Fruit fly (Drosophila melanogaster) whole organism, embryonic: ENCODE data around the gene CG5139.

Source experiments
- Adf1 ChIP-seq: fragments of 200-800 bp; sonication (Bioruptor generic); IDR thresholded peaks from 2 replicates; pipeline ENCODE4 v1.3.6; 2022; ENCODE audit warnings: missing biosample characterization, missing genetic modification characterization
- B-H2 ChIP-seq: fragments of 200-800 bp; sonication (Bioruptor generic); optimal IDR thresholded peaks from 2 replicates; lab custom pipeline; 2018; ENCODE audit warnings: missing biosample characterization, mild to moderate bottlenecking, missing genetic modification characterization
- CG10565 ChIP-seq: fragments of 200-800 bp; sonication (Bioruptor generic); optimal IDR thresholded peaks from 3 replicates; lab custom pipeline; 2016; ENCODE audit warnings: missing biosample characterization, mild to moderate bottlenecking, missing genetic modification characterization
- CG11398 ChIP-seq: fragments of 200-800 bp; sonication (Bioruptor generic); optimal IDR thresholded peaks from 2 replicates; lab custom pipeline; 2016; ENCODE audit warnings: missing biosample characterization, missing genetic modification characterization
- CG11456 ChIP-seq: fragments of 200-800 bp; sonication (Bioruptor generic); IDR thresholded peaks from 3 replicates; pipeline ENCODE4 v1.3.6; 2022; ENCODE audit warnings: missing biosample characterization, missing genetic modification characterization
- CG12391 ChIP-seq: fragments of 200-800 bp; sonication (Bioruptor generic); optimal IDR thresholded peaks from 3 replicates; lab custom pipeline; 2018; ENCODE audit warnings: missing biosample characterization, mild to moderate bottlenecking, missing genetic modification characterization, moderate library complexity
- CG17612 ChIP-seq: fragments of 200-800 bp; sonication (Bioruptor generic); IDR thresholded peaks from 2 replicates; pipeline ENCODE4 v1.3.6; 2022; ENCODE audit warnings: missing biosample characterization, missing genetic modification characterization
- CG17829 ChIP-seq: fragments of 200-800 bp; optimal IDR thresholded peaks from 2 replicates; lab custom pipeline; 2019; ENCODE audit warnings: missing biosample characterization, mild to moderate bottlenecking, missing genetic modification characterization, moderate library complexity
- CG1832 ChIP-seq: fragments of 200-800 bp; sonication (Bioruptor generic); optimal IDR thresholded peaks from 2 replicates; lab custom pipeline; 2017; ENCODE audit warnings: missing biosample characterization, mild to moderate bottlenecking, missing genetic modification characterization, inconsistent platforms
- CG30403 ChIP-seq: fragments of 200-800 bp; sonication (Bioruptor generic); optimal IDR thresholded peaks from 3 replicates; lab custom pipeline; 2016; ENCODE audit warnings: missing biosample characterization, missing genetic modification characterization
- CG31388 ChIP-seq: fragments of 200-800 bp; sonication (Bioruptor generic); optimal IDR thresholded peaks from 2 replicates; lab custom pipeline; 2016; ENCODE audit warnings: missing biosample characterization, missing genetic modification characterization
- CG32532 ChIP-seq: fragments of 200-800 bp; sonication (Bioruptor generic); IDR thresholded peaks from 2 replicates; pipeline ENCODE4 v1.3.6; 2022; ENCODE audit warnings: missing biosample characterization, missing genetic modification characterization
- CG5180 ChIP-seq: fragments of 200-800 bp; sonication (Bioruptor generic); optimal IDR thresholded peaks from 3 replicates; lab custom pipeline; 2017; ENCODE audit warnings: missing biosample characterization, missing genetic modification characterization, mild to moderate bottlenecking, moderate library complexity, missing genetic modification reagents
- CG7556 ChIP-seq: fragments of 200-800 bp; sonication (Bioruptor generic); optimal IDR thresholded peaks from 2 replicates; lab custom pipeline; 2017; ENCODE audit warnings: missing biosample characterization, mild to moderate bottlenecking, missing genetic modification characterization
- CG7745 ChIP-seq: fragments of 200-800 bp; sonication (Bioruptor generic); optimal IDR thresholded peaks from 2 replicates; lab custom pipeline; 2018; ENCODE audit warnings: missing biosample characterization, mild to moderate bottlenecking, missing genetic modification characterization, moderate library complexity
- CG8944 ChIP-seq: fragments of 200-800 bp; sonication (Bioruptor generic); optimal IDR thresholded peaks from 3 replicates; lab custom pipeline; 2016; ENCODE audit warnings: missing biosample characterization, missing genetic modification characterization
- CG9817 ChIP-seq: fragments of 200-800 bp; sonication (Bioruptor generic); optimal IDR thresholded peaks from 2 replicates; lab custom pipeline; 2018; ENCODE audit warnings: missing biosample characterization, mild to moderate bottlenecking, missing genetic modification characterization, moderate library complexity
- Dip3 ChIP-seq: fragments of 200-800 bp; sonication (Bioruptor generic); optimal IDR thresholded peaks from 3 replicates; lab custom pipeline; 2016; ENCODE audit warnings: missing biosample characterization, missing genetic modification characterization
- Dll ChIP-seq: fragments of 200-800 bp; sonication (Bioruptor generic); IDR thresholded peaks from 4 replicates; pipeline ENCODE4 v1.3.6; 2022; ENCODE audit warnings: missing biosample characterization, missing genetic modification characterization; ENCODE audit not compliant: partially characterized antibody
- E2f2 ChIP-seq: fragments of 200-800 bp; sonication (Bioruptor generic); IDR thresholded peaks from 2 replicates; pipeline ENCODE4 v1.3.6; 2022; ENCODE audit warnings: missing biosample characterization, missing genetic modification characterization
- Fer2 ChIP-seq: fragments of 200-800 bp; sonication (Bioruptor generic); optimal IDR thresholded peaks from 2 replicates; lab custom pipeline; 2018; ENCODE audit warnings: missing biosample characterization, mild to moderate bottlenecking, missing genetic modification characterization, moderate library complexity
- GATAe ChIP-seq: fragments of 200-800 bp; sonication (Bioruptor generic); conservative IDR thresholded peaks from 2 replicates; pipeline ENCODE4 v1.3.6; 2022; ENCODE audit warnings: missing biosample characterization, missing genetic modification characterization
- Max ChIP-seq: fragments of 200-800 bp; sonication (Bioruptor generic); optimal IDR thresholded peaks from 2 replicates; lab custom pipeline; 2016; ENCODE audit warnings: missing biosample characterization, mild to moderate bottlenecking, missing genetic modification characterization
- Poxn ChIP-seq: fragments of 200-800 bp; sonication (Bioruptor generic); IDR thresholded peaks from 2 replicates; pipeline ENCODE4 v1.3.6; 2022; ENCODE audit warnings: missing biosample characterization, missing genetic modification characterization
- Sry-β ChIP-seq: fragments of 200-800 bp; sonication (Bioruptor generic); optimal IDR thresholded peaks from 2 replicates; lab custom pipeline; 2018; ENCODE audit warnings: missing biosample characterization, mild to moderate bottlenecking, missing genetic modification characterization, moderate library complexity
- Xbp1 ChIP-seq: fragments of 200-800 bp; sonication (Bioruptor generic); optimal IDR thresholded peaks from 3 replicates; lab custom pipeline; 2016; ENCODE audit warnings: missing biosample characterization, mild to moderate bottlenecking, missing genetic modification characterization
- abd-A ChIP-seq: fragments of 200-800 bp; sonication (Bioruptor generic); optimal IDR thresholded peaks from 3 replicates; lab custom pipeline; 2019; ENCODE audit warnings: missing biosample characterization, mild to moderate bottlenecking, missing genetic modification characterization, moderate library complexity
- amos ChIP-seq: fragments of 200-800 bp; sonication (Bioruptor generic); IDR thresholded peaks from 2 replicates; pipeline ENCODE4 v1.3.6; 2022; ENCODE audit warnings: missing biosample characterization, missing genetic modification characterization; ENCODE audit not compliant: partially characterized antibody
- bbx ChIP-seq: fragments of 200-800 bp; sonication (Bioruptor generic); IDR thresholded peaks from 2 replicates; pipeline ENCODE4 v1.3.6; 2022; ENCODE audit warnings: missing biosample characterization, missing genetic modification characterization; ENCODE audit not compliant: partially characterized antibody
- cwo ChIP-seq: fragments of 200-800 bp; sonication (Bioruptor generic); optimal IDR thresholded peaks from 3 replicates; lab custom pipeline; 2017; ENCODE audit warnings: missing biosample characterization, missing genetic modification characterization, mild to moderate bottlenecking, moderate library complexity, missing genetic modification reagents
- disco-r ChIP-seq: fragments of 200-800 bp; sonication (Bioruptor generic); optimal IDR thresholded peaks from 2 replicates; lab custom pipeline; 2016; ENCODE audit warnings: missing biosample characterization, missing genetic modification characterization
- fd102C ChIP-seq: fragments of 200-800 bp; sonication (Bioruptor generic); optimal IDR thresholded peaks from 2 replicates; lab custom pipeline; 2018; ENCODE audit warnings: missing biosample characterization, mild to moderate bottlenecking, missing genetic modification characterization, moderate library complexity
- fd96Cb ChIP-seq: fragments of 200-800 bp; sonication (Bioruptor generic); optimal IDR thresholded peaks from 2 replicates; lab custom pipeline; 2018; ENCODE audit warnings: missing biosample characterization, mild to moderate bottlenecking, missing genetic modification characterization, moderate library complexity
- jing ChIP-seq: fragments of 200-800 bp; sonication (Bioruptor generic); optimal IDR thresholded peaks from 2 replicates; lab custom pipeline; 2018; ENCODE audit warnings: missing biosample characterization, mild to moderate bottlenecking, missing genetic modification characterization
- knrl ChIP-seq: fragments of 200-800 bp; sonication (Bioruptor generic); IDR thresholded peaks from 3 replicates; pipeline ENCODE4 v1.3.6; 2022; ENCODE audit warnings: missing biosample characterization, missing genetic modification characterization; ENCODE audit not compliant: partially characterized antibody
- nom ChIP-seq: fragments of 200-800 bp; sonication (Bioruptor generic); optimal IDR thresholded peaks from 2 replicates; lab custom pipeline; 2017; ENCODE audit warnings: missing biosample characterization, missing genetic modification characterization, mild to moderate bottlenecking, moderate library complexity, missing genetic modification reagents
- onecut ChIP-seq: fragments of 200-800 bp; sonication (Bioruptor generic); IDR thresholded peaks from 2 replicates; pipeline ENCODE4 v1.3.6; 2022; ENCODE audit warnings: missing biosample characterization, missing genetic modification characterization
- sens-2 ChIP-seq: fragments of 200-800 bp; sonication (Bioruptor generic); IDR thresholded peaks from 2 replicates; pipeline ENCODE4 v1.3.6; 2022; ENCODE audit warnings: missing biosample characterization, missing genetic modification characterization
- tap ChIP-seq: fragments of 200-800 bp; optimal IDR thresholded peaks from 3 replicates; lab custom pipeline; 2019; ENCODE audit warnings: missing biosample characterization, mild to moderate bottlenecking, missing genetic modification characterization, moderate library complexity
- tll ChIP-seq, 2 experiments: fragments of 200-800 bp in 1 of 2; fragments of >200 bp in 1 of 2; sonication (Bioruptor generic) in 1 of 2; optimal IDR thresholded peaks; 2 replicates each; lab custom pipeline; 2017 to 2019; ENCODE audit warnings: missing biosample characterization in 2 of 2, missing genetic modification characterization in 2 of 2, mild to moderate bottlenecking in 1 of 2, moderate library complexity in 1 of 2
- vfl ChIP-seq: fragments of 200-800 bp; sonication (Bioruptor generic); optimal IDR thresholded peaks from 2 replicates; lab custom pipeline; 2016; ENCODE audit warnings: missing biosample characterization, missing genetic modification characterization

The CG5139 gene

DNA sequence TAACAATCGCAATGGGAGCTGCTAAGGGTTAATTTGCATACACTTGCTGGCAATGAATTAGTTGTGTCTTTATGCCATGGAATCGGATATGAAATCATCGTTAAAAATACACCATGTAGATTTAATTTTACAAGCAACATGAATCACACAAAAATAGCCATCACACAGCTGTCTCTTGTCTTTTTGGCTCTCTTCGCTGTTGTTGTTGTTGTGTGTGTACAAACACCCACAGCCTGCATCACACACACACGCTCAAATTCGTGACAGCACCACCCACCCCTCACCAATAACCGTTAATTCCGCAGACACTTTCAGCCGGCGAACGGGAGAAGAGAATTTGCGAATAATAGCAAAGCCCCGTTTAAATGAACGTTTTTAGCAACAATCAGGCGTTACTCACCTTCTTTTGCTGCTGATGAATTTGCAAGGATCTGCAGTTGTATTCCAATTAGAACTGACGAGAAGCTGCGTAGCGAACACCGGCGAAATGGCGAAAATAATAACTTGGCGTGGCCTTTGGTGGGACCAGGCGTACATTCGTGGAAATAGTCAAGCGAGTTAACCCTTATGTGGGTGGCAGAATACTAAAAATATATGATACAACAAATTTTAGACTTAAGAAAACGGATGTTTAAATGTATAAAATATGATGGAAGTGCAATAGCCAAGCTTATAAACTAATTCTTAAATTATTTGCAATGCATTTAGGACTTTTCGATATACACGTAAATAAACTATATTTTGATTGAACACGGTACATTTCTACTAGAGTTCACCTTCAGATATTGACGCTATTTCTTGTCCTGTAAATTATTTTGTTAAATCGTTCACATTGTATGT, 41.2 kb downstream of the CG5139 start, which contains the start of gene capt (continued):
- no peak for TF ChIP-seq tap (tag; lab: Kevin White, UChicago)
- no peak for TF ChIP-seq Poxn (GFP tag; lab: Robert Waterston, UW)
- TF ChIP-seq disco-r = no peak
- TF ChIP-seq CG9817 (tag; lab: Kevin White, UChicago) = peak; percentile 45
- peak; percentile 25; the same call in 1 of the 2 replicates for TF ChIP-seq bbx (GFP tag; lab: Robert Waterston, UW)
- TF ChIP-seq B-H2 (GFP tag; lab: Kevin White, UChicago) = no peak
- TF ChIP-seq CG11398 (GFP tag; lab: Kevin White, UChicago) = no peak
- no peak for TF ChIP-seq CG10565 (GFP tag; lab: Kevin White, UChicago)
- no peak for TF ChIP-seq onecut (GFP tag; lab: Robert Waterston, UW)
- TF ChIP-seq GATAe (GFP tag; lab: Robert Waterston, UW) = no peak
- TF ChIP-seq tll (GFP tag; optimal IDR thresholded peaks at IDR 0.05; lab: Kevin White, UChicago) = no peak
- peak; percentile 67 for TF ChIP-seq abd-A (tag; lab: Kevin White, UChicago)
- TF ChIP-seq CG7556 (GFP tag; lab: Kevin White, UChicago) = no peak
- TF ChIP-seq knrl (GFP tag; lab: Robert Waterston, UW) = no peak
- no peak for TF ChIP-seq CG5180 (GFP tag; lab: Kevin White, UChicago)
- no peak for TF ChIP-seq Dll
- TF ChIP-seq cwo (GFP tag; lab: Kevin White, UChicago) = no peak
- TF ChIP-seq Xbp1 (GFP tag; lab: Kevin White, UChicago) = peak; percentile 44
- TF ChIP-seq fd96Cb (tag; lab: Kevin White, UChicago) = peak; percentile 11
- TF ChIP-seq sens-2 = no peak
- TF ChIP-seq CG30403 (GFP tag; lab: Kevin White, UChicago) = peak; percentile 55
- no peak for TF ChIP-seq Max (GFP tag; lab: Kevin White, UChicago)
- TF ChIP-seq CG31388 = no peak
- TF ChIP-seq nom = no peak
- peak; percentile 16 for TF ChIP-seq Dip3 (GFP tag; lab: Kevin White, UChicago)
- TF ChIP-seq Sry-β = no peak
- TF ChIP-seq Fer2 (tag; lab: Kevin White, UChicago) = no peak
- no peak for TF ChIP-seq CG8944
- no peak for TF ChIP-seq Adf1 (GFP tag; lab: Robert Waterston, UW)
- no peak for TF ChIP-seq vfl (GFP tag; lab: Kevin White, UChicago)
- no peak for TF ChIP-seq amos (GFP tag; lab: Robert Waterston, UW)
- peak; percentile 18 for TF ChIP-seq CG17829 (tag; lab: Kevin White, UChicago)
- TF ChIP-seq CG1832 = no peak
- peak; percentile 62; the same call in 1 of the 3 replicates for TF ChIP-seq CG11456 (GFP tag; lab: Robert Waterston, UW)
- peak; percentile 54 for TF ChIP-seq CG12391
- TF ChIP-seq fd102C (GFP tag; lab: Kevin White, UChicago) = no peak
- TF ChIP-seq jing (GFP tag; lab: Kevin White, UChicago) = no peak
- TF ChIP-seq CG17612 (GFP tag; lab: Robert Waterston, UW) = no peak
- no peak for TF ChIP-seq E2f2
- TF ChIP-seq CG7745 (tag; lab: Kevin White, UChicago) = no peak
- peak; percentile 41; the same call in 1 of the 2 replicates for TF ChIP-seq CG32532 (GFP tag; lab: Robert Waterston, UW)
